Worm (Caenorhabditis elegans): ENCODE results near the gene znf-622.

The znf-622 gene

ce11 chrIII:6364395-6364794 lies 17.0 kb upstream of the znf-622 start:
- TF ChIP-seq ceh-18 (tag; optimal IDR thresholded peaks at IDR 0.05) (peak; percentile 21), ref-2 (tag; optimal IDR thresholded peaks at IDR 0.05) (no peak), dve-1 (tag; optimal IDR thresholded peaks at IDR 0.05) (no peak)

- TF ChIP-seq ceh-31 (tag; optimal IDR thresholded peaks at IDR 0.05) (peak; percentile 51), ceh-2 (tag; optimal IDR thresholded peaks at IDR 0.05) (peak; percentile 10), C08G9.2 (tag; optimal IDR thresholded peaks at IDR 0.05) (peak; percentile 38), hlh-30 (tag; optimal IDR thresholded peaks at IDR 0.05; ENCODE audit: insufficient read depth) (no peak), C38D4.7 (GFP tag; optimal IDR thresholded peaks at IDR 0.05) (no peak), gmeb-2 (tag; optimal IDR thresholded peaks at IDR 0.05) (no peak), tbx-2 (tag; optimal IDR thresholded peaks at IDR 0.05) (peak; percentile 51), sdc-2 (tag; optimal IDR thresholded peaks at IDR 0.05) (no peak), ahr-1 (tag; optimal IDR thresholded peaks at IDR 0.05) (no peak), ceh-45 (GFP tag; IDR thresholded peaks at IDR 0.05) (no peak), eyg-1 (tag; optimal IDR thresholded peaks at IDR 0.05) (no peak), pha-2 (tag; optimal IDR thresholded peaks at IDR 0.05) (no peak)
These were observed 13.7 kb upstream of the znf-622 start, which contains the start of the genes C56G2.15 and thoc-2 for ce11 chrIII:6367712-6368111. Gene C56G2.15, minus strand, starts transcription at chrIII:6367899. Gene thoc-2, plus strand, starts transcription at chrIII:6368042.

- TF ChIP-seq tbx-7 (tag; optimal IDR thresholded peaks at IDR 0.05) (no peak), F13H6.1 (tag; optimal IDR thresholded peaks at IDR 0.05) (no peak), ceh-19 (GFP tag; optimal IDR thresholded peaks at IDR 0.05) (no peak), fkh-6 (tag; optimal IDR thresholded peaks at IDR 0.05) (no peak), tbx-2 (tag; optimal IDR thresholded peaks at IDR 0.05) (no peak), K02D7.2 (tag; optimal IDR thresholded peaks at IDR 0.05) (no peak), unc-55 (GFP tag; optimal IDR thresholded peaks at IDR 0.05) (no peak), pha-4 (tag; optimal IDR thresholded peaks at IDR 0.05) (no peak), elt-4 (tag; optimal IDR thresholded peaks at IDR 0.05) (no peak), hlh-15 (tag; optimal IDR thresholded peaks at IDR 0.05) (no peak), sox-2 (GFP tag; IDR thresholded peaks at IDR 0.05) (no peak), K09A11.1 (tag; optimal IDR thresholded peaks at IDR 0.05; ENCODE audit: insufficient read depth) (no peak)
These were observed 12.9 kb upstream of the znf-622 start for ce11 chrIII:6368524-6368923.

ce11 chrIII:6373850-6374474 lies 7.5 kb upstream of the znf-622 start:
- peak; percentile 17 for TF ChIP-seq ama-1 (optimal IDR thresholded peaks at IDR 0.05)
- no peak for TF ChIP-seq ceh-9 (tag; optimal IDR thresholded peaks at IDR 0.05)

- TF ChIP-seq unc-42 (tag; optimal IDR thresholded peaks at IDR 0.05): peak; percentile 38
- peak; percentile 93 for TF ChIP-seq nfya-1 (tag; optimal IDR thresholded peaks at IDR 0.05)
- peak; percentile 14 for TF ChIP-seq dve-1 (tag; optimal IDR thresholded peaks at IDR 0.05)
- peak; percentile 87 for TF ChIP-seq ceh-30 (tag; optimal IDR thresholded peaks at IDR 0.05)
- peak; percentile 35 for TF ChIP-seq ref-2 (tag; optimal IDR thresholded peaks at IDR 0.05)
- no peak for TF ChIP-seq C08G9.2 (tag; optimal IDR thresholded peaks at IDR 0.05)
- peak; percentile 61 for TF ChIP-seq ceh-31 (tag; optimal IDR thresholded peaks at IDR 0.05)
- TF ChIP-seq rnt-1 (tag; optimal IDR thresholded peaks at IDR 0.05): peak; percentile 66
- no peak for TF ChIP-seq dmd-4 (tag; optimal IDR thresholded peaks at IDR 0.05; ENCODE audit: borderline replicate concordance)
- peak; percentile 10 for TF ChIP-seq ceh-2 (tag; optimal IDR thresholded peaks at IDR 0.05)
- no peak for TF ChIP-seq pat-9 (tag; optimal IDR thresholded peaks at IDR 0.05)
- no peak for TF ChIP-seq madf-2 (tag; optimal IDR thresholded peaks at IDR 0.05)
- no peak for TF ChIP-seq nhr-232 (tag; optimal IDR thresholded peaks at IDR 0.05)
- no peak for TF ChIP-seq che-1 (tag; optimal IDR thresholded peaks at IDR 0.05)
- TF ChIP-seq pha-2 (tag; optimal IDR thresholded peaks at IDR 0.05): no peak
- peak; percentile 46 for TF ChIP-seq tbx-2 (tag; optimal IDR thresholded peaks at IDR 0.05)
- peak; percentile 57 for TF ChIP-seq unc-55 (GFP tag; optimal IDR thresholded peaks at IDR 0.05)
- TF ChIP-seq hlh-30 (tag; optimal IDR thresholded peaks at IDR 0.05; ENCODE audit: insufficient read depth): peak; percentile 78
- TF ChIP-seq ets-4 (tag; optimal IDR thresholded peaks at IDR 0.05): peak; percentile 25
- no peak for TF ChIP-seq nhr-11 (tag; optimal IDR thresholded peaks at IDR 0.05)
- TF ChIP-seq ama-1 (optimal IDR thresholded peaks at IDR 0.05): no peak
- no peak for TF ChIP-seq ahr-1 (tag; optimal IDR thresholded peaks at IDR 0.05)
- TF ChIP-seq elt-2 (tag; optimal IDR thresholded peaks at IDR 0.05): peak; percentile 36
- peak; percentile 50 for TF ChIP-seq ceh-18 (tag; optimal IDR thresholded peaks at IDR 0.05)
- TF ChIP-seq ceh-34 (tag; optimal IDR thresholded peaks at IDR 0.05): peak; percentile 43
- peak; percentile 50 for TF ChIP-seq ceh-48 (tag; optimal IDR thresholded peaks at IDR 0.05)
These were observed 6.5 kb upstream of the znf-622 start, which contains the start of the genes rps-13 and nfx-1 for ce11 chrIII:6374947-6375415. Gene rps-13, minus strand, starts transcription at chrIII:6374997. Gene nfx-1, plus strand, starts transcription at chrIII:6375379.

Measured in whole organism, late embryonic.